Worm (Caenorhabditis elegans): Measurements from ENCODE around the gene rpl-36.
A peak's percentile ranks its signal among the peaks of the same experiment; 100 is the strongest.

DNA sequence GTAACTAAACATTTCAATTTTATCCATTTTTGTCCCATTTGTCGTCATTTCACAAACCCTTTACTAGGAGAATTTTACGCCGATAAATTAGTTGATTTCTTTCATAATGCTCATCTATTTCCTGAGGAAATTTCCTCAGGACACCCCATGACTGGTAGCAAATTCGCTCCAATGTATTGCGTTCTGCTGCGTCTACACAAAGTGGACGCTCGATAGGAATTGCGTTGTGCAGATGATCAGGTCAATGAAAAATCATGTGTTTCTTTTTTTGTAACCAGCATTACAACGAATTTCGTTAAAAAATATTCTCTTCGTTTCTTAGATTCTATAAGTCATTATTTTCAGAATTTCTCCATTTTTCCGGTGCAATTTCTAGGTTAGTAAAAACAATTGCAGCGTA lies 1.8 kb downstream of the rpl-36 start, which contains the start of gene epg-4:
- no peak for TF ChIP-seq ceh-82 (tag; optimal IDR thresholded peaks at IDR 0.05)
- peak; percentile 48 for TF ChIP-seq fos-1 (tag; optimal IDR thresholded peaks at IDR 0.05)
- TF ChIP-seq nhr-11 (tag; optimal IDR thresholded peaks at IDR 0.05) = no peak
- TF ChIP-seq unc-62 (GFP tag; optimal IDR thresholded peaks at IDR 0.05) = no peak
- TF ChIP-seq egl-27 (tag; optimal IDR thresholded peaks at IDR 0.05) = no peak
- TF ChIP-seq nhr-237 (tag; optimal IDR thresholded peaks at IDR 0.05) = no peak
- TF ChIP-seq ama-1 (optimal IDR thresholded peaks at IDR 0.05) = no peak
- TF ChIP-seq mbf-1 (tag; optimal IDR thresholded peaks at IDR 0.05) = no peak
- no peak for TF ChIP-seq ZK546.5 (tag; optimal IDR thresholded peaks at IDR 0.05)
- no peak for TF ChIP-seq zag-1 (tag; optimal IDR thresholded peaks at IDR 0.05)
- no peak for TF ChIP-seq nhr-23 (tag; optimal IDR thresholded peaks at IDR 0.05)
- TF ChIP-seq mdl-1 (tag; optimal IDR thresholded peaks at IDR 0.05) = no peak
